Worm (Caenorhabditis elegans) whole organism, mixed stage, embryonic: ENCODE results near the gene srw-77.

Experiments used
- M03D4.4 ChIP-seq: sonication (generic microtip); optimal IDR thresholded peaks from 2 replicates; lab custom pipeline; 2017; ENCODE audit warnings: mild to moderate bottlenecking, missing genetic modification characterization, missing compliant biosample characterization
- bed-3 ChIP-seq: fragments of 200-800 bp; sonication (Bioruptor generic); optimal IDR thresholded peaks from 3 replicates; lab custom pipeline; 2018; ENCODE audit warnings: mild to moderate bottlenecking, missing genetic modification characterization, moderate library complexity, missing compliant biosample characterization
- ceh-39 ChIP-seq: fragments of 150-350 bp; optimal IDR thresholded peaks from 2 replicates; lab custom pipeline; 2014; ENCODE audit warnings: missing biosample characterization, missing genetic modification characterization
- ceh-43 ChIP-seq: fragments of 200-800 bp; sonication (Bioruptor generic); optimal IDR thresholded peaks from 2 replicates; lab custom pipeline; 2018; ENCODE audit warnings: mild to moderate bottlenecking, missing genetic modification characterization, moderate library complexity, missing compliant biosample characterization
- ceh-83 ChIP-seq: fragments of 200-800 bp; sonication (Bioruptor generic); optimal IDR thresholded peaks from 2 replicates; lab custom pipeline; 2018; ENCODE audit warnings: mild to moderate bottlenecking, missing genetic modification characterization, missing compliant biosample characterization
- ces-1 ChIP-seq: fragments of 150-350 bp; optimal IDR thresholded peaks from 2 replicates; lab custom pipeline; 2014; ENCODE audit warnings: missing biosample characterization, missing genetic modification reagents, missing genetic modification characterization
- cnd-1 ChIP-seq: fragments of 200-800 bp; sonication (Bioruptor generic); optimal IDR thresholded peaks from 2 replicates; lab custom pipeline; 2018; ENCODE audit warnings: mild to moderate bottlenecking, missing genetic modification characterization, missing compliant biosample characterization
- drap-1 ChIP-seq: fragments of 200-800 bp; sonication (Bioruptor generic); optimal IDR thresholded peaks from 3 replicates; lab custom pipeline; 2018; ENCODE audit warnings: mild to moderate bottlenecking, missing genetic modification characterization, missing compliant biosample characterization
- elt-1 ChIP-seq: sonication (generic microtip); optimal IDR thresholded peaks from 2 replicates; lab custom pipeline; 2017; ENCODE audit warnings: missing genetic modification characterization, mild to moderate bottlenecking, missing compliant biosample characterization, antibody characterized with exemption, moderate library complexity, borderline replicate concordance; ENCODE audit not compliant: insufficient read depth
- elt-3 ChIP-seq: fragments of 150-350 bp; optimal IDR thresholded peaks from 2 replicates; lab custom pipeline; 2014; ENCODE audit warnings: missing biosample characterization, missing genetic modification characterization
- flh-1 ChIP-seq: fragments of 200-800 bp; sonication (Bioruptor generic); optimal IDR thresholded peaks from 2 replicates; lab custom pipeline; 2018; ENCODE audit warnings: mild to moderate bottlenecking, missing genetic modification characterization, moderate library complexity, missing compliant biosample characterization
- hlh-1 ChIP-seq: fragments of 150-350 bp; optimal IDR thresholded peaks from 2 replicates; lab custom pipeline; 2014; ENCODE audit warnings: missing biosample characterization, missing genetic modification reagents, missing genetic modification characterization
- lin-13 ChIP-seq: fragments of 150-350 bp; optimal IDR thresholded peaks from 2 replicates; lab custom pipeline; 2014; ENCODE audit warnings: missing biosample characterization, missing genetic modification characterization
- lin-32 ChIP-seq: fragments of 200-800 bp; sonication (Bioruptor generic); optimal IDR thresholded peaks from 2 replicates; lab custom pipeline; 2018; ENCODE audit warnings: mild to moderate bottlenecking, missing genetic modification characterization, missing compliant biosample characterization
- lsy-2 ChIP-seq: fragments of 150-350 bp; optimal IDR thresholded peaks from 2 replicates; lab custom pipeline; 2014; ENCODE audit warnings: missing biosample characterization, missing genetic modification characterization
- mab-5 ChIP-seq: fragments of 150-350 bp; optimal IDR thresholded peaks from 2 replicates; lab custom pipeline; 2014; ENCODE audit warnings: missing biosample characterization, missing genetic modification characterization
- mep-1 ChIP-seq: fragments of 150-350 bp; optimal IDR thresholded peaks from 2 replicates; lab custom pipeline; 2017; ENCODE audit warnings: missing biosample characterization, missing genetic modification reagents, missing genetic modification characterization, inconsistent platforms
- mls-2 ChIP-seq: sonication (generic microtip); optimal IDR thresholded peaks from 2 replicates; lab custom pipeline; 2016; ENCODE audit warnings: mild to moderate bottlenecking, missing genetic modification characterization, moderate library complexity, missing compliant biosample characterization
- nhr-12 ChIP-seq: fragments of 150-350 bp; optimal IDR thresholded peaks from 2 replicates; lab custom pipeline; 2014; ENCODE audit warnings: missing biosample characterization, missing genetic modification characterization
- nhr-2 ChIP-seq: fragments of 150-350 bp; optimal IDR thresholded peaks from 2 replicates; lab custom pipeline; 2014; ENCODE audit warnings: missing biosample characterization, missing genetic modification characterization
- nhr-237 ChIP-seq: fragments of 150-350 bp; optimal IDR thresholded peaks from 2 replicates; lab custom pipeline; 2014; ENCODE audit warnings: missing biosample characterization, missing genetic modification characterization
- nhr-28 ChIP-seq: fragments of 150-350 bp; optimal IDR thresholded peaks from 2 replicates; lab custom pipeline; 2014; ENCODE audit warnings: missing biosample characterization, missing genetic modification characterization
- nhr-76 ChIP-seq: sonication (generic microtip); optimal IDR thresholded peaks from 2 replicates; lab custom pipeline; 2017; ENCODE audit warnings: missing biosample characterization, missing genetic modification characterization
- pha-4 ChIP-seq: fragments of 150-350 bp; optimal IDR thresholded peaks from 2 replicates; lab custom pipeline; 2018; ENCODE audit warnings: missing biosample characterization, missing genetic modification reagents, missing genetic modification characterization
- sem-2 ChIP-seq: fragments of 200-800 bp; sonication (Bioruptor generic); optimal IDR thresholded peaks from 2 replicates; lab custom pipeline; 2018; ENCODE audit warnings: mild to moderate bottlenecking, missing genetic modification characterization, missing compliant biosample characterization
- sptf-1 ChIP-seq: sonication (generic microtip); optimal IDR thresholded peaks from 2 replicates; lab custom pipeline; 2017; ENCODE audit warnings: mild to moderate bottlenecking, missing genetic modification characterization, moderate library complexity, missing compliant biosample characterization
- unc-120 ChIP-seq: sonication (generic microtip); optimal IDR thresholded peaks from 2 replicates; lab custom pipeline; 2017; ENCODE audit warnings: missing genetic modification characterization, missing compliant biosample characterization; ENCODE audit not compliant: poor library complexity, severe bottlenecking
- unc-39 ChIP-seq: fragments of 150-350 bp; optimal IDR thresholded peaks from 2 replicates; lab custom pipeline; 2014; ENCODE audit warnings: missing biosample characterization, missing genetic modification characterization
- unc-62 ChIP-seq: fragments of 150-350 bp; optimal IDR thresholded peaks from 2 replicates; lab custom pipeline; 2014; ENCODE audit warnings: missing biosample characterization, missing genetic modification reagents, missing genetic modification characterization
- zip-8 ChIP-seq: fragments of 150-350 bp; optimal IDR thresholded peaks from 2 replicates; lab custom pipeline; 2014; ENCODE audit warnings: missing biosample characterization, missing genetic modification characterization
- ztf-11 ChIP-seq: fragments of 150-350 bp; optimal IDR thresholded peaks from 2 replicates; lab custom pipeline; 2014; ENCODE audit warnings: missing biosample characterization, missing genetic modification characterization

The srw-77 gene

DNA sequence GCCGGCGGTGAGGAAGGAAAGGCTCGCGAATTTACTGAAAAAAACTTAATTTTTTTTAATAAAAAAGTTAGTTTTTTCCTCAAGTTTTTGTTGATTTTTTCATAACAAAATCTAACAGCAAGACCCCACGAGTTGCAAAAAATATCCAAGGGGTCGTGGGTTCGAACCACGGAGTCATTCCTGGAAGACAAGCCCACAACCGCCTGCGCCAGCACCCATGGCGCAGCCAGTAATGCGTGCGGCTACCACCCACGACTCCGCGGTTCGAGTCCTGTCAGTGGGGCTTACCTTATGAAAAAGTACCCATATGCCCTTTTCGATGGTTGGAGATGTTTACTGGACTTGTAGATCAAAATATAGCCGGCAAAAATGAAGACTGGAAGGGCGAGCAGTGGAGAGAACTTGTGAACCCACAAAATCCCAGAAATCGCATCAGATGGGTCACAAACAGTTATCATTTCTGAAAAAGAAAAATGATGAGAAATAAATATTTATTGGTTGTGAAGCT lies 20.6 kb downstream of the srw-77 start, which contains the start of gene Y70C5A.2:
TSS of gene Y70C5A.2 (minus strand) at position 458 of the 508 bp plus-strand sequence.
- TF ChIP-seq unc-39 (tag; lab: Kevin White, UChicago) (no peak), drap-1 (GFP tag; lab: Kevin White, UChicago) (no peak), ceh-39 (tag; lab: Kevin White, UChicago) (no peak), ceh-83 (GFP tag; lab: Kevin White, UChicago) (no peak), ceh-43 (GFP tag; lab: Kevin White, UChicago) (no peak), ces-1 (no peak), flh-1 (no peak), nhr-237 (tag; lab: Kevin White, UChicago) (no peak), elt-1 (tag; lab: Kevin White, UChicago) (no peak), zip-8 (tag; lab: Kevin White, UChicago) (no peak), lin-32 (GFP tag; lab: Kevin White, UChicago) (no peak), mep-1 (tag; lab: Kevin White, UChicago) (no peak), ztf-11 (no peak), sptf-1 (no peak), nhr-2 (tag; lab: Kevin White, UChicago) (no peak)

DNA sequence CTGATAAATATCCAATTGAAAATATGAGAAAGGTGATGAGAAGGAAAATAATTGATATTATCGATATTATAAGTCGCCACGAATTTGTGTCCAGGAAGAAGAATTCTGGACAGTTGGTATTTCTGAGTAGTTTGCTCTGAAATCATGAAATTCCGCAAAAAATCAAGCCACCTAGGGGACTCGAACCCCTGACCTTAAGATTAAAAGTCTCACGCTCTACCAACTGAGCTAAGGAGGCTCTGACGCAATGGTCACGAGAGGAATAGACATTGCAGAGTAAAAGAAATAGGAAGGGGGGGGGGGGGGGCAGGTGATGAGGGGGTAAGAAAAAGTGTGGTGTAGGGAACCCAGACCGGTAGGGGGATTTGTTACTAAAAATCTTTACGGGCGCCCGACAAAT lies 21.6 kb downstream of the srw-77 start:
- TF ChIP-seq hlh-1 (tag; lab: Kevin White, UChicago) (peak; percentile 3), nhr-12 (no peak), drap-1 (GFP tag; lab: Kevin White, UChicago) (peak; percentile 47), ces-1 (no peak), nhr-76 (tag; lab: Kevin White, UChicago) (no peak), elt-1 (tag; lab: Kevin White, UChicago) (no peak), mep-1 (tag; lab: Kevin White, UChicago) (no peak), mab-5 (tag; lab: Kevin White, UChicago) (no peak), sem-2 (GFP tag; lab: Kevin White, UChicago) (peak; percentile 36), zip-8 (tag; lab: Kevin White, UChicago) (no peak), lin-13 (tag; lab: Kevin White, UChicago) (no peak), sptf-1 (peak; percentile 75), pha-4 (tag; lab: Kevin White, UChicago) (no peak), unc-120 (no peak), M03D4.4 (tag; lab: Kevin White, UChicago) (peak; percentile 66), cnd-1 (tag; lab: Kevin White, UChicago) (peak; percentile 51), bed-3 (GFP tag; lab: Kevin White, UChicago) (no peak), lin-32 (GFP tag; lab: Kevin White, UChicago) (no peak), nhr-2 (tag; lab: Kevin White, UChicago) (no peak), nhr-237 (tag; lab: Kevin White, UChicago) (no peak), elt-3 (tag; lab: Kevin White, UChicago) (no peak), mls-2 (peak; percentile 14), ceh-39 (tag; lab: Kevin White, UChicago) (no peak), ztf-11 (no peak), lsy-2 (tag; lab: Kevin White, UChicago) (no peak), ceh-43 (GFP tag; lab: Kevin White, UChicago) (no peak), flh-1 (peak; percentile 17)

DNA sequence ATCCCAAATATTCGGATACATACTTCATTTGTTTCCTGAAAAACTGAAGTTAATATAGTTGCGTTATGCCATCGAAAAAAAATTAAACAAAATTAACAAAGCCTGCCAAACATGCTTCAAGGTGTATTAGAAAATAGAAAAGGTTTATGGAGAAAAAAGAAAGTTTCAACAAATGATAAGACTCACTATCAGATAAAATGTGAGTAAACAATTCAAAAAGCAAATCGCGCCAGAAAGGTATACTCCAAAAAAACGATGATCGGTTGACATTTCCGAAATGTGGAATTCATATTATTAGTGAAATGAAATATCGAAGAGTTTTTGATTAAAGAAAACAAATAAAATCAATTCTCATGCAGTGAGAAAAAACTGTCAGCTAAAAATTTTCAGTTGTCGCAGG lies 22.6 kb downstream of the srw-77 start, which contains the start of gene Y70C5A.3:
TSS of gene Y70C5A.3 (minus strand) at position 50 of the 400 bp plus-strand sequence.
- TF ChIP-seq ces-1, result no peak
- no peak for TF ChIP-seq elt-1 (tag; lab: Kevin White, UChicago)
- TF ChIP-seq nhr-28, result no peak
- TF ChIP-seq unc-39 (tag; lab: Kevin White, UChicago), result no peak

DNA sequence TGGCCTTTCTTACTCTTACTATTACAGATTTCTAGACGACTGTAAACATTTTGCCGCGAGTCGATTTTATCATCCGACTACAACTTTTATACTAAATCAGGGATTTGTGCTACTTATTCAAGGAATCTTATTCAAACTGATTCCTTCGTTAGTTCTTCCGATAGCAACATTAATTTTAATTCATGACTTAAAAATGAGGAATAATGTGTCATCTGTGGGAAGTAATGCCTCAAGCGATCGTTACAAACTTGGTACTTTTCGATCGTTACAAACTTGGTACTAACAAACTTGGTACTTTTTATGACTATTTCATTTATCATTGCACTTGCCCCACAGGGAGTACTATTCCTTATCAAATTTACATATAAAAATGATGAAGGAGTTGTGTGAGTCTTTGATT lies 26.0 kb downstream of the srw-77 start, which contains the start of gene Y70C5A.4:
TSS of gene Y70C5A.4 (plus strand) at position 301 of the 400 bp plus-strand sequence.
- no peak for TF ChIP-seq ztf-11
- TF ChIP-seq bed-3 (GFP tag; lab: Kevin White, UChicago), result no peak
- TF ChIP-seq nhr-237 (tag; lab: Kevin White, UChicago), result no peak
- no peak for TF ChIP-seq nhr-2 (tag; lab: Kevin White, UChicago)
- no peak for TF ChIP-seq lin-32 (GFP tag; lab: Kevin White, UChicago)
- no peak for TF ChIP-seq mep-1 (tag; lab: Kevin White, UChicago)
- TF ChIP-seq cnd-1 (tag; lab: Kevin White, UChicago), result no peak
- no peak for TF ChIP-seq ceh-43 (GFP tag; lab: Kevin White, UChicago)
- no peak for TF ChIP-seq unc-62 (GFP tag; lab: Kevin White, UChicago)
- TF ChIP-seq drap-1 (GFP tag; lab: Kevin White, UChicago), result no peak
- no peak for TF ChIP-seq ceh-39 (tag; lab: Kevin White, UChicago)
- no peak for TF ChIP-seq sem-2 (GFP tag; lab: Kevin White, UChicago)
- TF ChIP-seq nhr-28, result no peak
- TF ChIP-seq, all 35 proteins: peak for 0
